Fruit fly (Drosophila melanogaster): ENCODE data around the gene CG9123.

Gene CG9123

DNA sequence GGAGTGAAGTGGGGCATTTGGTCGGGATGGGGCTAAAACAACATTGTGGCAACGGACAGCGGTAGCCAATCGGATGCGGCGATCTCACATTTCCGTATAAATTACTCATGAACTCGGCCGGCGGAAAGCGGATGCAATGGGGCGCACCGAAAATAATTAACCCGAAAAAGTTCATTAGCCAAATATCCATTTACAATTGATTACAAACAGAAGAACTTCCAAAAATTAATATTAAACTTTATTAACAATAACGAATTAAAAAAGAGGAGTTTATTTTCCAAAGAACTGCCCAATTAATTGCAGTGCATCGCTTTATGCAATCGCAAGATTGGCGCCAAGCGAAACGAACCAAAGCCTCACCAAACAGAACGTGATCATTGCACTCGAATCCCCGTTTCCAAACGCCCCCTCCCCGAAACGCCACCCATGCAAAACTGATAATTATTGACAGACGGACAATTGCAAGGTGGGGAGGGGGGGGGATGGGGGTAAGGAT is 28.0 kb downstream of the CG9123 start:
- TF ChIP-seq Dll (optimal IDR thresholded peaks at IDR 0.05) = no peak
- TF ChIP-seq CG8478 (optimal IDR thresholded peaks at IDR 0.05) = no peak
- no peak for TF ChIP-seq usp (GFP tag; optimal IDR thresholded peaks at IDR 0.05)
- TF ChIP-seq EcR (GFP tag; optimal IDR thresholded peaks at IDR 0.05) = no peak
- TF ChIP-seq pan (optimal IDR thresholded peaks at IDR 0.05) = no peak
- TF ChIP-seq psq (optimal IDR thresholded peaks at IDR 0.05) = no peak

- no peak for TF ChIP-seq EcR (GFP tag; optimal IDR thresholded peaks at IDR 0.05)
- no peak for TF ChIP-seq psq (optimal IDR thresholded peaks at IDR 0.05)
- TF ChIP-seq usp (GFP tag; optimal IDR thresholded peaks at IDR 0.05) = no peak
- no peak for TF ChIP-seq pan (optimal IDR thresholded peaks at IDR 0.05)
- TF ChIP-seq Dll (optimal IDR thresholded peaks at IDR 0.05) = no peak
- no peak for TF ChIP-seq CG8478 (optimal IDR thresholded peaks at IDR 0.05)
These were observed 28.5 kb downstream of the CG9123 start for dm6 chrX:15313389-15313788.

DNA sequence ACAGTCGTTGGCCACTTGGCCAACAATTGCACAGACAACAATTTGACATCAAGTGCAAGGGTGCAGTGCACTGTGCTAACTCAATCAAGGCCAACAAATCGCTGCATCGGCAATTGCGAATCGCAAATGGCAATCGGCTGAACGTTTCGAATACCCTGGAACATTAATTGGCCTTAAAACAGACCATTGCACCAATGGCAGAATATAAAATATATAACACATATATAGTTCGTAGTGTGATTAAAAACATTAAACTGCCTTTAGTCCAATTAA is 29.1 kb downstream of the CG9123 start:
- TF ChIP-seq usp (GFP tag; optimal IDR thresholded peaks at IDR 0.05) (no peak), pan (optimal IDR thresholded peaks at IDR 0.05) (no peak), EcR (GFP tag; optimal IDR thresholded peaks at IDR 0.05) (no peak), CG8478 (optimal IDR thresholded peaks at IDR 0.05) (no peak), Dll (optimal IDR thresholded peaks at IDR 0.05) (no peak), psq (optimal IDR thresholded peaks at IDR 0.05) (no peak)

dm6 chrX:15312074-15312881 is 29.6 kb downstream of the CG9123 start:
- TF ChIP-seq pan (optimal IDR thresholded peaks at IDR 0.05) = peak; percentile 58
- TF ChIP-seq CG8478 (optimal IDR thresholded peaks at IDR 0.05) = no peak

- TF ChIP-seq Dll (optimal IDR thresholded peaks at IDR 0.05) (no peak), psq (optimal IDR thresholded peaks at IDR 0.05) (no peak), pan (optimal IDR thresholded peaks at IDR 0.05) (no peak), EcR (GFP tag; optimal IDR thresholded peaks at IDR 0.05) (no peak), usp (GFP tag; optimal IDR thresholded peaks at IDR 0.05) (no peak), CG8478 (optimal IDR thresholded peaks at IDR 0.05) (no peak)
These were observed 32.0 kb downstream of the CG9123 start for dm6 chrX:15309918-15310317.

DNA sequence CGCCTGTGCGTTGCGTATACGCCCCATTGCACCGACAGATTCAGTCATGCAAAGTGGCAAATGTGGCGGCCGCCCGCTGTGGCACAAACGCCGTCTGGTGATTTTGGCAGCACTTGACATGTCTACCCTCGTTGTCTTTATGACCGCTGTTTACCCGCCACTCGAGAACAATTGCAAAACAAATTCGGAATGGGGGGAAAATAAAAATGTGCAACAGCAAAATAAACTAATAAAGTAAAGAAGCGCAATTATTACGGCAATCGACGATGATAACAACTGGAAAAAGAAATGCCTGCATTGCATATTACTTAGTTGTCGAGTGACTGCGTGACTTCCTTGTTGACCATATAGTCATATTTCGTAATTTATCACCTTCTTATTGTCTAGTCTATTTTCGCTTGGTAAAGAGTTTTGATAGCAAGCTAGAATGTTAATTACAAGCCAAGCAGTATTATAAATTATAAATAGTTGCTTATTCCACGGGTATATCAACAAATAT is 33.4 kb downstream of the CG9123 start:
- TF ChIP-seq CG8478 (optimal IDR thresholded peaks at IDR 0.05) = no peak
- TF ChIP-seq usp (GFP tag; optimal IDR thresholded peaks at IDR 0.05) = no peak
- TF ChIP-seq EcR (GFP tag; optimal IDR thresholded peaks at IDR 0.05) = no peak
- TF ChIP-seq psq (optimal IDR thresholded peaks at IDR 0.05) = no peak
- no peak for TF ChIP-seq pan (optimal IDR thresholded peaks at IDR 0.05)
- TF ChIP-seq Dll (optimal IDR thresholded peaks at IDR 0.05) = no peak

- TF ChIP-seq usp (GFP tag; optimal IDR thresholded peaks at IDR 0.05) (no peak), psq (optimal IDR thresholded peaks at IDR 0.05) (no peak), Dll (optimal IDR thresholded peaks at IDR 0.05) (no peak), CG8478 (optimal IDR thresholded peaks at IDR 0.05) (no peak), EcR (GFP tag; optimal IDR thresholded peaks at IDR 0.05) (no peak), pan (optimal IDR thresholded peaks at IDR 0.05) (no peak)
These were observed 34.3 kb downstream of the CG9123 start for dm6 chrX:15307485-15308138.

dm6 chrX:15305975-15306909 is 35.7 kb downstream of the CG9123 start:
- peak; percentile 49 for TF ChIP-seq CG8478 (optimal IDR thresholded peaks at IDR 0.05)
- no peak for TF ChIP-seq psq (optimal IDR thresholded peaks at IDR 0.05)

DNA sequence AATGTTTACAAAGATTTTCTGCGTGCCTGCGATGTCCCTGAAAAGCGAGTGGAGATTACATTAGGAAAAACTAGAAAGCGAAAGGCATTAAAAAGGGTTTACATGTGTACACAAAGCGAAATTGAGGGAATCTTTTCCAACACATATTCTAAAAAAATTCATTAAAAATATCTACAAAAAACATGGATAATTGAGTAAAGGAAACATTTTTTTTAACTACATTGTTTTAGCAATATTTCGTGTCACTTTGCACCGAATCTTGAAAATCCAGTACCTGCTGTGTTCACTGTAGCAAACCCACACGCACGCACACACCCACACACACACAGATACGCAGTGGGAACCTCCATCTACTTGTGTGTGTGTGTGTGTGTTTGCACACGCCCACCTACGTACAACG is 37.7 kb downstream of the CG9123 start:
- TF ChIP-seq CG8478 (optimal IDR thresholded peaks at IDR 0.05) (no peak), usp (GFP tag; optimal IDR thresholded peaks at IDR 0.05) (no peak), pan (optimal IDR thresholded peaks at IDR 0.05) (no peak), Dll (optimal IDR thresholded peaks at IDR 0.05) (no peak), EcR (GFP tag; optimal IDR thresholded peaks at IDR 0.05) (no peak), psq (optimal IDR thresholded peaks at IDR 0.05) (no peak)

DNA sequence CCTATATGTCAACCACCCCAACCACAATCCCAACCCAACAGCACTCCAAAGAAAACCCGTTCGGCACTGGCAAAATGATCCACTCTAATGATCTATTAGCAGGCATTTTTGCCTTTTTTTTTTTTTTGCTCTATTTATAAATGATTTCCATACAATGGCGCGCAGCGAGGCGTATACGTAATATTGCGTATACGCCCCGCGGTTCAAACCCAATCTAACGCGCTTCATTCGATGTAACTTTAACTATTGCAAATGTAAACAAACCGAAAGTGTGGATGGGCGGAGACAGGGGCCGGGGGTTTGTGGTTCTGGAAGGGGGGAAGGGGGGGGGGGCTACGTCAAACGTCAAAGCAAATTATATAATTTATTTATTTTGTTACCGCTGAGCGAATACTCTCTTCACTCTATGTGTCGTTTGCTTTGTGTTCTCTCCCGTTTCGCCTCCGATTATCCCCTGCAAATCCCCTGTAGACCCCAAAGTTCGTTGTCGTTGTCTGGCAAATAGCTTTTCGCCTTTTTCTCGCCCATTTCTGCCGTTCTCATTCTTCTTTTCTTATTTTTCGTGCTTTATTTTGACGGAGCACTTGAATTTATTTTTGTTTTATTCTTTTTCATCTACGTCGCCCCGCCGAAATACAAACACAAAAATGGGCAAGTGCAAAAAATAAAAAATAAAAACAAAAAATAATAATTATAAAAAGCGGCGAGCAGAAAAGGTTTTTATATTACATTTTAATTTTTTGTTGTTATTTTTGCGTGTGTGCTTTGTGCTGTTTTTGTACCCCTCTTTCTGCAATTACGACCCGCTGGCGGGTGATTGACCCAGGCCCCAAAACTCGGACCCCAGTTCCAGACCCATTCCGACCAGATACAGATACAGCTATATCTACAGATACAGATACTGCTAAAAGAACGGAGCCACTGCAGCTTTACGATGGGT is 38.5 kb downstream of the CG9123 start:
- TF ChIP-seq Dll (optimal IDR thresholded peaks at IDR 0.05) = no peak
- TF ChIP-seq CG8478 (optimal IDR thresholded peaks at IDR 0.05) = no peak
- TF ChIP-seq pan (optimal IDR thresholded peaks at IDR 0.05) = no peak
- TF ChIP-seq usp (GFP tag; optimal IDR thresholded peaks at IDR 0.05) = no peak
- no peak for TF ChIP-seq psq (optimal IDR thresholded peaks at IDR 0.05)
- TF ChIP-seq EcR (GFP tag; optimal IDR thresholded peaks at IDR 0.05) = no peak

dm6 chrX:15301175-15301574 is 40.7 kb downstream of the CG9123 start:
- TF ChIP-seq usp (GFP tag; optimal IDR thresholded peaks at IDR 0.05) (no peak), psq (optimal IDR thresholded peaks at IDR 0.05) (no peak), EcR (GFP tag; optimal IDR thresholded peaks at IDR 0.05) (no peak), CG8478 (optimal IDR thresholded peaks at IDR 0.05) (no peak), Dll (optimal IDR thresholded peaks at IDR 0.05) (no peak), pan (optimal IDR thresholded peaks at IDR 0.05) (no peak)

All from whole organism.